Fruit fly (Drosophila melanogaster): ENCODE measurements around the gene Ent2.
A peak's percentile ranks its signal among the peaks of the same experiment; 100 is the strongest.

The Ent2 gene

DNA sequence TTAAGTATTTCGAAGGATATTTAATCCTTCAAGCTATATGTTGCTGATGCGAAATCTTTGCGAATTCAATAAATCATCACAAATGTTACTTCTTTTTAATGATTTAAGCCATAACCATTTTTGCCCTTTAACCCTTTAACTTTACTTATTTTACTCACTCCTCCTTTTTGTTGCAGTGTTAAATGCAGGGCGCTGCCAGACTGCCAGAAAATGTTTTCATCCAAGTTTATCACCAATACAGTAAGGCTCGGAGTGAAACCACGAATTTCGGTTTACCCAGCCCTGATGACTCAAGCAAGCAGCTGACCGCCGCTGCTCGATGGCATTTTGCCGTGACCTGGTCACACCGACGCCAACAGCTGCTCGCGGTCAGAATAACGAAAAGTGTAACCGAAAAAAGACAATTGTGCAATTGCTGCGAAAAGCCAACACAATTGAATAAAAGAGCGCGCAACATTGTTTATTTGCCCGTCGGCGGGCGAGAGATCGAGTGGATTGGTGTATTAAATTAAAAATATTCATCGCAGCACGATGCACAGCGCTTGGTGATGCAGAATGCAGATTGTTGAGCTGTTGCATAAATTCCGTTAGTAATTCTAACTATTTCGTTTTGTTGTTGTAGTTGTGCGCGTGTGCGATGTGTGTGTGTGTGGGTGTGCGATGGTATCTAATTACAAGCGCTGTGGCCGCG, 48.7 kb downstream of the Ent2 start, which contains the start of gene CG11050 (continued):
- TF ChIP-seq gem (tag; optimal IDR thresholded peaks at IDR 0.05) (peak; percentile 80), CG11456 (GFP tag; IDR thresholded peaks at IDR 0.05) (peak; percentile 86), fd96Cb (tag; optimal IDR thresholded peaks at IDR 0.05) (peak; percentile 50), Scr (GFP tag; IDR thresholded peaks at IDR 0.05; ENCODE audit: partially characterized antibody) (peak; percentile 24), CG1529 (GFP tag; optimal IDR thresholded peaks at IDR 0.05) (peak; percentile 44), CG6854 (GFP tag; optimal IDR thresholded peaks at IDR 0.05) (peak; percentile 1), CG7357 (GFP tag; IDR thresholded peaks at IDR 0.05) (peak; percentile 8; the same call in 1 of the 3 replicates), CG4282 (GFP tag; optimal IDR thresholded peaks at IDR 0.05) (peak; percentile 79), Pdp1 (GFP tag; optimal IDR thresholded peaks at IDR 0.05) (peak; percentile 74 to 93), crp (GFP tag; optimal IDR thresholded peaks at IDR 0.05) (peak; percentile 99 to 100), CG3838 (GFP tag; optimal IDR thresholded peaks at IDR 0.05) (peak; percentile 31), p53 (GFP tag; optimal IDR thresholded peaks at IDR 0.05) (peak; percentile 91), Oli (tag; optimal IDR thresholded peaks at IDR 0.05) (peak; percentile 66), aop (GFP tag; IDR thresholded peaks at IDR 0.05) (peak; percentile 37; the same call in 1 of the 2 replicates), Rx (GFP tag; IDR thresholded peaks at IDR 0.05) (peak; percentile 56), B-H2 (GFP tag; optimal IDR thresholded peaks at IDR 0.05) (peak; percentile 58), CG12236 (GFP tag; optimal IDR thresholded peaks at IDR 0.05) (peak; percentile 62), hbn (GFP tag; IDR thresholded peaks at IDR 0.05; ENCODE audit: partially characterized antibody) (peak; percentile 46; the same call in 1 of the 2 replicates), Hr39 (optimal IDR thresholded peaks at IDR 0.05) (no peak), gro (GFP tag; optimal IDR thresholded peaks at IDR 0.05) (peak; percentile 95), twi (tag; optimal IDR thresholded peaks at IDR 0.05) (peak; percentile 48), zen (tag; optimal IDR thresholded peaks at IDR 0.05) (peak; percentile 92), pzg (GFP tag; optimal IDR thresholded peaks at IDR 0.05) (peak; percentile 98), cg (GFP tag; optimal IDR thresholded peaks at IDR 0.05) (peak; percentile 69), dati (GFP tag; IDR thresholded peaks at IDR 0.05) (peak; percentile 26; the same call in 1 of the 2 replicates), Bdp1 (GFP tag; optimal IDR thresholded peaks at IDR 0.05) (peak; percentile 66), CG11696 (GFP tag; IDR thresholded peaks at IDR 0.05) (peak; percentile 61; the same call in 1 of the 2 replicates), chif (GFP tag; optimal IDR thresholded peaks at IDR 0.05) (peak; percentile 62 to 86), MESR4 (GFP tag; optimal IDR thresholded peaks at IDR 0.05) (peak; percentile 70), MTF-1 (GFP tag; optimal IDR thresholded peaks at IDR 0.05; ENCODE audit: borderline replicate concordance) (peak; percentile 42), sens (GFP tag) (peak; percentile 91), CG4820 (GFP tag; optimal IDR thresholded peaks at IDR 0.05) (peak; percentile 65), sc (optimal IDR thresholded peaks at IDR 0.05) (no peak), sc (GFP tag; optimal IDR thresholded peaks at IDR 0.05) (no peak), sima (GFP tag; optimal IDR thresholded peaks at IDR 0.05) (peak; percentile 19), D (optimal IDR thresholded peaks at IDR 0.05) (no peak), D (GFP tag; optimal IDR thresholded peaks at IDR 0.05) (no peak), Hr3 (GFP tag; optimal IDR thresholded peaks at IDR 0.05) (peak; percentile 44), CG6689 (GFP tag; IDR thresholded peaks at IDR 0.05) (peak; percentile 55), CG4328 (GFP tag; optimal IDR thresholded peaks at IDR 0.05) (no peak), Med (GFP tag) (peak; percentile 98), nerfin-1 (tag; optimal IDR thresholded peaks at IDR 0.05) (peak; percentile 94), sim (GFP tag; IDR thresholded peaks at IDR 0.05) (peak; percentile 49; the same call in 1 of the 2 replicates), C15 (GFP tag; IDR thresholded peaks at IDR 0.05) (peak; percentile 71; the same call in 2 of the 3 replicates), CG10979 (tag; optimal IDR thresholded peaks at IDR 0.05) (peak; percentile 62), CTCF (GFP tag; optimal IDR thresholded peaks at IDR 0.05) (peak; percentile 72), Jarid2 (GFP tag; optimal IDR thresholded peaks at IDR 0.05) (peak; percentile 66), run (tag; optimal IDR thresholded peaks at IDR 0.05) (peak; percentile 33), CG16813 (GFP tag; IDR thresholded peaks at IDR 0.05; ENCODE audit: partially characterized antibody) (peak; percentile 34; the same call in 1 of the 3 replicates), nmo (GFP tag; optimal IDR thresholded peaks at IDR 0.05) (peak; percentile 77)

All from whole organism, embryonic.